Worm (Caenorhabditis elegans) whole organism, L3 larva: ENCODE data around the gene pccb-1.

Experiments used
- ama-1 ChIP-seq: fragments of 150-350 bp; optimal IDR thresholded peaks from 2 replicates; lab custom pipeline; 2018
- ceh-16 ChIP-seq: sonication (generic microtip); optimal IDR thresholded peaks from 2 replicates; lab custom pipeline; 2017; ENCODE audit warnings: missing biosample characterization, missing genetic modification characterization
- ceh-28 ChIP-seq: fragments of 150-350 bp; optimal IDR thresholded peaks from 2 replicates; lab custom pipeline; 2014; ENCODE audit warnings: missing biosample characterization, missing genetic modification reagents, missing genetic modification characterization
- elt-2 ChIP-seq: sonication (generic microtip); optimal IDR thresholded peaks from 2 replicates; lab custom pipeline; 2016; ENCODE audit warnings: missing genetic modification reagents, mild to moderate bottlenecking, missing genetic modification characterization, missing compliant biosample characterization
- fkh-10 ChIP-seq: sonication (generic microtip); optimal IDR thresholded peaks from 2 replicates; lab custom pipeline; 2017; ENCODE audit warnings: missing biosample characterization, missing genetic modification reagents, missing genetic modification characterization
- jun-1 ChIP-seq: fragments of 150-350 bp; optimal IDR thresholded peaks from 2 replicates; lab custom pipeline; 2014; ENCODE audit warnings: missing biosample characterization, missing genetic modification reagents, missing genetic modification characterization
- lin-15B ChIP-seq: fragments of 150-350 bp; optimal IDR thresholded peaks from 2 replicates; lab custom pipeline; 2014; ENCODE audit warnings: missing biosample characterization, missing genetic modification characterization
- nhr-11 ChIP-seq: fragments of 150-350 bp; optimal IDR thresholded peaks from 2 replicates; lab custom pipeline; 2014; ENCODE audit warnings: missing biosample characterization, missing genetic modification characterization
- nhr-237 ChIP-seq: fragments of 150-350 bp; optimal IDR thresholded peaks from 2 replicates; lab custom pipeline; 2014; ENCODE audit warnings: missing biosample characterization, missing genetic modification characterization
- nhr-28 ChIP-seq: fragments of 150-350 bp; optimal IDR thresholded peaks from 2 replicates; lab custom pipeline; 2014; ENCODE audit warnings: missing biosample characterization, missing genetic modification characterization
- snpc-4 ChIP-seq: fragments of 150-350 bp; optimal IDR thresholded peaks from 2 replicates; lab custom pipeline; 2014; ENCODE audit warnings: missing biosample characterization, missing genetic modification characterization
- unc-62 ChIP-seq: fragments of 150-350 bp; sonication (generic microtip); optimal IDR thresholded peaks from 4 replicates; lab custom pipeline; 2014; ENCODE audit warnings: missing biosample characterization, missing genetic modification reagents, missing genetic modification characterization

ce11 chrX:3115134-3116032 is 26.0 kb downstream of the pccb-1 start:
- TF ChIP-seq jun-1 (tag; lab: Kevin White, UChicago) (peak; percentile 15), nhr-237 (tag; lab: Kevin White, UChicago) (no peak), unc-62 (GFP tag; lab: Kevin White, UChicago) (peak; percentile 56), ceh-16 (no peak), lin-15B (no peak), snpc-4 (tag; lab: Kevin White, UChicago) (no peak), ama-1 (lab: Kevin White, UChicago) (peak; percentile 91), ceh-28 (tag; lab: Kevin White, UChicago) (peak; percentile 55), elt-2 (tag; lab: Kevin White, UChicago) (peak; percentile 63), fkh-10 (GFP tag; lab: Kevin White, UChicago) (no peak), nhr-11 (peak; percentile 30), nhr-28 (no peak)
